Worm (Caenorhabditis elegans) whole organism, L1 larva: ENCODE measurements around the gene F10C2.4.

Experiments used
- fos-1 ChIP-seq: fragments of 150-350 bp; optimal IDR thresholded peaks from 2 replicates; lab custom pipeline; 2014; ENCODE audit warnings: missing biosample characterization, missing genetic modification characterization
- skn-1 ChIP-seq: fragments of 150-350 bp; optimal IDR thresholded peaks from 2 replicates; lab custom pipeline; 2014; ENCODE audit warnings: missing biosample characterization, missing genetic modification characterization

DNA sequence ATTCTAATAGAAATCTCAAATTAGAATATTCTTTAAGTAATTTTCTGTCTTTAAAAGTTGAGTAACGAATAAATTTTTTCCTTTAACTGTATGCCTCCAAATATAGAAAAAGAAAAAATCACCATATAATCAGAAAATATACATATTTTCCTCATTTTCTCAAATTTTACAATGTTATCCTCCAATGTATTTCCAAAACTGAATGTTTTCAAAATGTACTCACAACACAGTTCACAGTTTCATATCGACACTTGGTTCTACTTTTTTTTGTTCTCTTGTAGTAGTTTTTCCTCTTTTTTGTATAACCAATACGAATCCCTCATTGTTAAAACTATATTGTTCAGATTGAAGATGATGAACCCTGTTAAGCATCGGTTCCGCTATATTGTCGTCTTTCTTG lies 12.2 kb downstream of the F10C2.4 start, which contains the start of gene F10C2.7:
- TF ChIP-seq skn-1 (tag; lab: Kevin White, UChicago) (no peak), fos-1 (tag; lab: Kevin White, UChicago) (no peak)
